Fruit fly (Drosophila melanogaster) whole organism, embryonic: Measurements from ENCODE around the gene CG33796.

Source experiments
- BEAF-32 ChIP-seq: fragments of 200-800 bp; sonication (Bioruptor generic); optimal IDR thresholded peaks from 3 replicates; lab custom pipeline; 2017; ENCODE audit warnings: missing biosample characterization, missing genetic modification characterization, mild to moderate bottlenecking, moderate library complexity, missing genetic modification reagents
- Bgb ChIP-seq: fragments of 200-800 bp; sonication (Bioruptor generic); IDR thresholded peaks from 2 replicates; pipeline ENCODE4 v1.3.6; 2022; ENCODE audit warnings: missing biosample characterization, missing genetic modification characterization; ENCODE audit not compliant: partially characterized antibody
- CG1024 ChIP-seq: fragments of 200-800 bp; sonication (Bioruptor generic); IDR thresholded peaks from 2 replicates; pipeline ENCODE4 v1.3.6; 2022; ENCODE audit warnings: missing biosample characterization, missing genetic modification characterization
- CG10654 ChIP-seq: fragments of 200-800 bp; sonication (Bioruptor generic); optimal IDR thresholded peaks from 2 replicates; lab custom pipeline; 2016; ENCODE audit warnings: missing biosample characterization, missing genetic modification characterization
- CG1233 ChIP-seq: fragments of 200-800 bp; sonication (Bioruptor generic); optimal IDR thresholded peaks from 4 replicates; lab custom pipeline; 2018; ENCODE audit warnings: missing biosample characterization, mild to moderate bottlenecking, missing genetic modification characterization
- CG14710 ChIP-seq: fragments of 200-800 bp; sonication (Bioruptor generic); optimal IDR thresholded peaks from 3 replicates; lab custom pipeline; 2019; ENCODE audit warnings: missing biosample characterization, mild to moderate bottlenecking, missing genetic modification characterization, moderate library complexity
- CG14860 ChIP-seq: fragments of 200-800 bp; sonication (Bioruptor generic); IDR thresholded peaks from 3 replicates; pipeline ENCODE4 v1.3.6; 2022; ENCODE audit warnings: missing biosample characterization, missing genetic modification characterization; ENCODE audit not compliant: partially characterized antibody
- CG16813 ChIP-seq: fragments of 200-800 bp; sonication (Bioruptor generic); IDR thresholded peaks from 3 replicates; pipeline ENCODE4 v1.3.6; 2022; ENCODE audit warnings: missing biosample characterization, missing genetic modification characterization; ENCODE audit not compliant: partially characterized antibody
- CG1792 ChIP-seq: fragments of 200-800 bp; sonication (Bioruptor generic); optimal IDR thresholded peaks from 2 replicates; lab custom pipeline; 2016; ENCODE audit warnings: missing biosample characterization, missing genetic modification characterization
- CG18262 ChIP-seq: fragments of 200-800 bp; optimal IDR thresholded peaks from 3 replicates; lab custom pipeline; 2019; ENCODE audit warnings: missing biosample characterization, mild to moderate bottlenecking, missing genetic modification characterization, moderate library complexity
- CG2120 ChIP-seq: fragments of 200-800 bp; sonication (Bioruptor generic); optimal IDR thresholded peaks from 3 replicates; lab custom pipeline; 2016; ENCODE audit warnings: missing biosample characterization, missing genetic modification characterization
- CG3065 ChIP-seq: fragments of 200-800 bp; sonication (Bioruptor generic); optimal IDR thresholded peaks from 2 replicates; lab custom pipeline; 2016; ENCODE audit warnings: missing biosample characterization, missing genetic modification characterization
- CG33213 ChIP-seq: fragments of 200-800 bp; sonication (Bioruptor generic); optimal IDR thresholded peaks from 3 replicates; lab custom pipeline; 2016; ENCODE audit warnings: missing biosample characterization, missing genetic modification characterization
- CG34224 ChIP-seq: fragments of 200-800 bp; sonication (Bioruptor generic); IDR thresholded peaks from 3 replicates; pipeline ENCODE4 v1.3.6; 2022; ENCODE audit warnings: missing biosample characterization, missing genetic modification characterization; ENCODE audit not compliant: partially characterized antibody
- CG34376 ChIP-seq: fragments of 200-800 bp; sonication (Bioruptor generic); optimal IDR thresholded peaks from 2 replicates; lab custom pipeline; 2018; ENCODE audit warnings: missing biosample characterization, mild to moderate bottlenecking, missing genetic modification characterization
- CG3726 ChIP-seq: fragments of 200-800 bp; sonication (Bioruptor generic); IDR thresholded peaks from 3 replicates; pipeline ENCODE4, ENCODE4 v1.3.6; 2022; ENCODE audit warnings: missing biosample characterization, missing genetic modification characterization
- CG8359 ChIP-seq: fragments of 200-800 bp; sonication (Bioruptor generic); optimal IDR thresholded peaks from 2 replicates; lab custom pipeline; 2017; ENCODE audit warnings: missing biosample characterization, mild to moderate bottlenecking, missing genetic modification characterization, borderline replicate concordance
- CG8924 ChIP-seq: fragments of 200-800 bp; optimal IDR thresholded peaks from 3 replicates; lab custom pipeline; 2019; ENCODE audit warnings: missing biosample characterization, mild to moderate bottlenecking, missing genetic modification characterization, moderate library complexity
- CG9215 ChIP-seq: fragments of 200-800 bp; sonication (Bioruptor generic); IDR thresholded peaks from 2 replicates; pipeline ENCODE4 v1.3.6; 2022; ENCODE audit warnings: missing biosample characterization, missing genetic modification characterization
- CG9797 ChIP-seq: fragments of 200-800 bp; sonication (Bioruptor generic); optimal IDR thresholded peaks from 3 replicates; lab custom pipeline; 2018; ENCODE audit warnings: missing biosample characterization, mild to moderate bottlenecking, missing genetic modification characterization
- GATAe ChIP-seq: fragments of 200-800 bp; sonication (Bioruptor generic); conservative IDR thresholded peaks from 2 replicates; pipeline ENCODE4 v1.3.6; 2022; ENCODE audit warnings: missing biosample characterization, missing genetic modification characterization
- HLH4C ChIP-seq: fragments of 200-800 bp; sonication (Bioruptor generic); IDR thresholded peaks from 3 replicates; pipeline ENCODE4 v1.3.6; 2022; ENCODE audit warnings: missing biosample characterization, missing genetic modification characterization; ENCODE audit not compliant: partially characterized antibody
- Hr3 ChIP-seq: fragments of 200-800 bp; sonication (Bioruptor generic); optimal IDR thresholded peaks from 3 replicates; lab custom pipeline; 2016; ENCODE audit warnings: missing biosample characterization, missing genetic modification characterization
- Lhr ChIP-seq: fragments of 200-800 bp; sonication (Bioruptor generic); optimal IDR thresholded peaks from 3 replicates; lab custom pipeline; 2017; ENCODE audit warnings: mild to moderate bottlenecking, missing biosample characterization, missing genetic modification reagents, missing genetic modification characterization
- Lpt ChIP-seq: fragments of >200 bp; optimal IDR thresholded peaks from 2 replicates; lab custom pipeline; 2018; ENCODE audit warnings: missing biosample characterization, missing genetic modification characterization
- MTF-1 ChIP-seq: fragments of 200-800 bp; sonication (Bioruptor generic); optimal IDR thresholded peaks from 2 replicates; lab custom pipeline; 2018; ENCODE audit warnings: missing biosample characterization, mild to moderate bottlenecking, missing genetic modification characterization, borderline replicate concordance
- Meics ChIP-seq: fragments of 200-800 bp; sonication (Bioruptor generic); optimal IDR thresholded peaks from 2 replicates; lab custom pipeline; 2017; ENCODE audit warnings: missing biosample characterization, mild to moderate bottlenecking, missing genetic modification characterization
- NC2β ChIP-seq: fragments of 200-800 bp; sonication (Bioruptor generic); optimal IDR thresholded peaks from 2 replicates; lab custom pipeline; 2016; ENCODE audit warnings: missing biosample characterization, missing genetic modification characterization
- Oaz ChIP-seq: fragments of 200-800 bp; sonication (Bioruptor generic); IDR thresholded peaks from 2 replicates; pipeline ENCODE4 v1.3.6; 2022; ENCODE audit warnings: missing biosample characterization, missing genetic modification characterization
- Ravus ChIP-seq: fragments of 200-800 bp; sonication (Bioruptor generic); IDR thresholded peaks from 2 replicates; pipeline ENCODE4 v1.3.6; 2022; ENCODE audit warnings: missing biosample characterization, missing genetic modification characterization
- Sry-β ChIP-seq: fragments of 200-800 bp; sonication (Bioruptor generic); optimal IDR thresholded peaks from 2 replicates; lab custom pipeline; 2018; ENCODE audit warnings: missing biosample characterization, mild to moderate bottlenecking, missing genetic modification characterization, moderate library complexity
- Sry-δ ChIP-seq: fragments of 200-800 bp; sonication (Bioruptor generic); optimal IDR thresholded peaks from 2 replicates; lab custom pipeline; 2016; ENCODE audit warnings: missing biosample characterization, missing genetic modification characterization
- TFAM ChIP-seq: fragments of 200-800 bp; sonication (Bioruptor generic); optimal IDR thresholded peaks from 2 replicates; lab custom pipeline; 2017; ENCODE audit warnings: missing biosample characterization, missing genetic modification characterization, inconsistent platforms
- Taf1 ChIP-seq: fragments of 200-800 bp; sonication (Bioruptor generic); IDR thresholded peaks from 2 replicates; pipeline ENCODE4 v1.3.6; 2022; ENCODE audit warnings: missing biosample characterization, missing genetic modification characterization
- Trl ChIP-seq, 3 experiments: fragments of >200 bp in 2 of 3; fragments of 200-800 bp in 1 of 3; sonication (Bioruptor generic) in 1 of 3; optimal IDR thresholded peaks; 2 replicates in 1 of 3; 3 replicates in 2 of 3; lab custom pipeline; 2016 to 2017; ENCODE audit warnings: missing biosample characterization in 1 of 3, missing genetic modification characterization in 1 of 3
- YL-1 ChIP-seq: fragments of 200-800 bp; sonication (Bioruptor generic); optimal IDR thresholded peaks from 3 replicates; lab custom pipeline; 2017; ENCODE audit warnings: missing biosample characterization, mild to moderate bottlenecking, missing genetic modification characterization
- ato ChIP-seq: fragments of 200-800 bp; sonication (Bioruptor generic); IDR thresholded peaks from 2 replicates; pipeline ENCODE4 v1.3.6; 2022; ENCODE audit warnings: missing biosample characterization, missing genetic modification characterization; ENCODE audit not compliant: partially characterized antibody
- bbx ChIP-seq: fragments of 200-800 bp; sonication (Bioruptor generic); IDR thresholded peaks from 2 replicates; pipeline ENCODE4 v1.3.6; 2022; ENCODE audit warnings: missing biosample characterization, missing genetic modification characterization; ENCODE audit not compliant: partially characterized antibody
- klu ChIP-seq: fragments of 200-800 bp; sonication (Bioruptor generic); IDR thresholded peaks from 2 replicates; pipeline ENCODE4 v1.3.6; 2022; ENCODE audit warnings: missing biosample characterization, missing genetic modification characterization
- lmd ChIP-seq: fragments of 200-800 bp; sonication (Bioruptor generic); IDR thresholded peaks from 2 replicates; pipeline ENCODE4 v1.3.6; 2022; ENCODE audit warnings: missing biosample characterization, missing genetic modification characterization
- lola ChIP-seq, 3 experiments: fragments of >200 bp in 2 of 3; fragments of 200-800 bp in 1 of 3; sonication (Bioruptor generic) in 1 of 3; optimal IDR thresholded peaks; 2 replicates each; lab custom pipeline; 2017 to 2019; ENCODE audit warnings: missing biosample characterization in 3 of 3, missing genetic modification characterization in 3 of 3, mild to moderate bottlenecking in 1 of 3, moderate library complexity in 1 of 3
- phol ChIP-seq: fragments of 200-800 bp; sonication (Bioruptor generic); optimal IDR thresholded peaks from 3 replicates; lab custom pipeline; 2018; ENCODE audit warnings: missing biosample characterization, mild to moderate bottlenecking, missing genetic modification characterization, moderate library complexity
- pzg ChIP-seq: fragments of 200-800 bp; sonication (Bioruptor generic); optimal IDR thresholded peaks from 3 replicates; lab custom pipeline; 2018; ENCODE audit warnings: missing biosample characterization, mild to moderate bottlenecking, missing genetic modification characterization, moderate library complexity
- slbo ChIP-seq: fragments of 200-800 bp; sonication (Bioruptor generic); IDR thresholded peaks from 2 replicates; pipeline ENCODE4 v1.3.6; 2022; ENCODE audit warnings: missing biosample characterization, missing genetic modification characterization
- slp2 ChIP-seq: fragments of 200-800 bp; sonication (Bioruptor generic); optimal IDR thresholded peaks from 2 replicates; lab custom pipeline; 2016; ENCODE audit warnings: missing biosample characterization, missing genetic modification characterization
- stwl ChIP-seq: fragments of 200-800 bp; sonication (Bioruptor generic); optimal IDR thresholded peaks from 3 replicates; lab custom pipeline; 2018; ENCODE audit warnings: missing biosample characterization, mild to moderate bottlenecking, missing genetic modification characterization, moderate library complexity
- tgo ChIP-seq: fragments of 200-800 bp; sonication (Bioruptor generic); IDR thresholded peaks from 3 replicates; pipeline ENCODE4 v1.3.6; 2022; ENCODE audit warnings: missing biosample characterization, missing genetic modification characterization
- trem ChIP-seq: fragments of 200-800 bp; optimal IDR thresholded peaks from 3 replicates; lab custom pipeline; 2019; ENCODE audit warnings: missing biosample characterization, mild to moderate bottlenecking, missing genetic modification characterization, moderate library complexity
- vfl ChIP-seq: fragments of 200-800 bp; sonication (Bioruptor generic); optimal IDR thresholded peaks from 2 replicates; lab custom pipeline; 2016; ENCODE audit warnings: missing biosample characterization, missing genetic modification characterization
- zfh1 ChIP-seq: fragments of 200-800 bp; sonication (Bioruptor generic); IDR thresholded peaks from 3 replicates; pipeline ENCODE4 v1.3.6; 2022; ENCODE audit warnings: missing biosample characterization, missing genetic modification characterization

The CG33796 gene

dm6 chr3L:16139131-16139530 is 30.8 kb downstream of the CG33796 start (continued):
- TF ChIP-seq Ravus (GFP tag; lab: Robert Waterston, UW) (no peak), CG8924 (tag; lab: Kevin White, UChicago) (no peak), Taf1 (no peak), CG34376 (GFP tag; lab: Kevin White, UChicago) (no peak), pzg (GFP tag; lab: Kevin White, UChicago) (peak; percentile 78), CG14860 (GFP tag; lab: Robert Waterston, UW) (0 out of 3 replicates have a peak, but pooled peaks have one; percentile 36), BEAF-32 (GFP tag; lab: Kevin White, UChicago) (peak; percentile 51), Trl (optimal IDR thresholded peaks at IDR 0.05; lab: Kevin White, UChicago) (no peak), Trl (GFP tag; optimal IDR thresholded peaks at IDR 0.05; lab: Kevin White, UChicago) (no peak), Bgb (GFP tag; lab: Robert Waterston, UW) (peak; percentile 49), tgo (no peak), CG2120 (GFP tag; lab: Kevin White, UChicago) (no peak), CG18262 (tag; lab: Kevin White, UChicago) (no peak), lmd (GFP tag; lab: Robert Waterston, UW) (no peak), klu (GFP tag; lab: Robert Waterston, UW) (no peak), GATAe (no peak), Hr3 (no peak), Lhr (GFP tag; lab: Kevin White, UChicago) (peak; percentile 33), Oaz (no peak), Meics (GFP tag; lab: Kevin White, UChicago) (no peak), slp2 (GFP tag; lab: Kevin White, UChicago) (no peak), HLH4C (peak; percentile 44; the same call in 1 of the 3 replicates), phol (tag; lab: Kevin White, UChicago) (peak; percentile 32), CG1024 (GFP tag; lab: Robert Waterston, UW) (no peak), TFAM (GFP tag; lab: Kevin White, UChicago) (no peak), NC2β (no peak), CG1792 (GFP tag; lab: Kevin White, UChicago) (no peak), Lpt (no peak), CG16813 (GFP tag; lab: Robert Waterston, UW) (no peak), ato (0 out of 2 replicates have a peak, but pooled peaks have one; percentile 28), CG34224 (peak; percentile 55; the same call in 2 of the 3 replicates), CG10654 (GFP tag; lab: Kevin White, UChicago) (no peak), CG14710 (tag; lab: Kevin White, UChicago) (peak; percentile 57), slbo (GFP tag; lab: Robert Waterston, UW) (no peak), CG3065 (GFP tag; lab: Kevin White, UChicago) (no peak), CG33213 (no peak), CG8359 (GFP tag; lab: Kevin White, UChicago) (no peak), lola (GFP tag; optimal IDR thresholded peaks at IDR 0.05; lab: Kevin White, UChicago) (no peak), Sry-β (no peak), YL-1 (GFP tag; lab: Kevin White, UChicago) (no peak), stwl (tag; lab: Kevin White, UChicago) (peak; percentile 58), CG9215 (GFP tag; lab: Robert Waterston, UW) (no peak), CG9797 (GFP tag; lab: Kevin White, UChicago) (peak; percentile 9), MTF-1 (GFP tag; lab: Kevin White, UChicago) (no peak), vfl (GFP tag; lab: Kevin White, UChicago) (no peak), Sry-δ (GFP tag; lab: Kevin White, UChicago) (peak; percentile 65), zfh1 (no peak), trem (tag; lab: Kevin White, UChicago) (peak; percentile 69), CG3726 (GFP tag; lab: Robert Waterston, UW) (no peak), bbx (GFP tag; lab: Robert Waterston, UW) (peak; percentile 35; the same call in 1 of the 2 replicates), CG1233 (GFP tag; lab: Kevin White, UChicago) (no peak)
